Worm (Caenorhabditis elegans): Measurements from ENCODE around the gene hmg-1.1.
"Not testable (repeated sequence)": the region's sequence is repeated elsewhere in the genome, so short reads cannot be mapped to it uniquely, and the experiment has no call there.

DNA sequence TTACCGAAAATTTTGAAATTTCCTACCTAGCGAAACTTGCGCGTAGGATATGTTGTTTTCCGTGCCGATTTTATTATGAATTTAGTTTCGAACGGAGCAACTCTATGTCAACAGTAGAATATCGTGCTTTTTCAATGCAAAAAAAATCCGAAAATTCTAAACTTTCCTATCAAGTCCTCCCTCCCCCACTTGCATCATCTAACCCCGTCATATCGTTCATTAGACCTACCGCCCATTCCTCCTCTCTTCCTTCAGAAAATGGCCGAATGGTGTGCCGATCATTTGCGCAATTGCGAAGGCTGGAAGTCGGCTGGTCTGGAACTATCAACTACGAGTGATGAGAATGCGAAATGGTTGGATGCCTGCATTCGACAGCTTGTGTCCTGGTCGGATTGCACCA is 46.6 kb downstream of the hmg-1.1 start, which contains the start of gene Y54G11A.7:
- not testable (repeated sequence) for TF ChIP-seq klf-2 (GFP tag; conservative IDR thresholded peaks at IDR 0.05); flt-1 (GFP tag; IDR thresholded peaks at IDR 0.05); ztf-23 (GFP tag; IDR thresholded peaks at IDR 0.05); med-1 (GFP tag; optimal IDR thresholded peaks at IDR 0.05; ENCODE audit: insufficient read depth); ztf-29 (GFP tag; IDR thresholded peaks at IDR 0.05); tab-1 (GFP tag; IDR thresholded peaks at IDR 0.05); cog-1 (tag; optimal IDR thresholded peaks at IDR 0.05); ref-1 (GFP tag; conservative IDR thresholded peaks at IDR 0.05)
